Fruit fly (Drosophila melanogaster) S2 (cell line): Measurements from ENCODE around the gene TotB.

ENCODE experiments used
- CG8478 ChIP-seq: fragments of >200 bp; optimal IDR thresholded peaks from 2 replicates; lab custom pipeline; 2018
- CTCF ChIP-seq, 2 experiments: fragments of >200 bp; optimal IDR thresholded peaks; 2 replicates each; lab custom pipeline; 2018

- TF ChIP-seq CTCF (optimal IDR thresholded peaks at IDR 0.05; lab: Kevin White, UChicago), result no peak
- no peak for TF ChIP-seq CG8478 (lab: Kevin White, UChicago)
Measured at dm6 chr3R:20914103-20914502, 40.4 kb downstream of the TotB start, which contains the start of gene hdly.
